Fruit fly (Drosophila melanogaster): ENCODE results near the gene bif.

bif gene

DNA sequence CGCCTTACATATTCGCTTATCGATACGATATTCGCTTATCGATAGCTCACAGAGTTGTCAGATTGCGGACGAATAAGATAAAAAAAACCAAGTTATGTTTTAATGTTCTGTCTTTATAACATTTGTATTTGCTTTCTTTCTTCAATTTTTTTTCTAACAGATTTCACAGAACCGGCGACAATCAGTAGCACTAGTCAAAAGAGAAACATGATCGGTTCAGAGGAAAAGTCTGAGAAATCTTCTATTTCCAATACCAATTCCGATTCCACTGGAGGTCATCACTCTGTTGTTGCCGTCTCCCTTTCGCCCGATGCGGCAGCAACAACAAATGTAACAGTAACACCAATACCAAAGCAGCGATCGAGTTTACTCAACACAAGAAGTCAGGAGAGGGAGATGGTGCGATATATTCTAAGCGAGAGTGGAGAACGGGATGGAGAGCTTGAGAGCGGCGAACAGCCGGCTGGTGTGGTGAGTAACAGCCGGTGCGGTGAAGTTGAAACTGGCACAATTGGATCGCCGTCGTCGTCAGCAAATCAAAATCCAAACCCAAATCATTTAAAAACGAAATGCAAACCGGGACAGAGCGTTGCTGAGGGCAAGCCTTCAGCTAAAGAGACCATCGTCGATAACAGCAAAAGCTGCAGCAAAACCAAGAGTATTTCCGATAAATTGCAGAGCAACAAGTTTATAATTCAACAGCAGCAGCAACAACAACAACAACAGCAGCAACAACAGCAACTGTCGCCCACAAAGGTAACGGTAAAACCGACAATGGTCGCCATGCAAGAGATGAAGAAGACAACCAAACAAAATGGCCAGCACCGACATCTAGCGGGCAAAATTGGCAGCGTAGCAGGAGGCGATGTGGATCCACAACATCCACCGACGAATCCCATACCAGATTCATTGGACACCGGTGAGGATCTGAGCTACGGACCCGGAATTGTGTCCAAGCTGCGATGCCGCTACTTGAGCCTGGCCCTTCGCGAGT lies 3.1 kb downstream of the bif start (continued):
- TF ChIP-seq CG7372 (GFP tag; IDR thresholded peaks at IDR 0.05), result peak; percentile 44; the same call in 1 of the 2 replicates
- peak; percentile 49 for TF ChIP-seq Hand (GFP tag; optimal IDR thresholded peaks at IDR 0.05)
- peak; percentile 78 for TF ChIP-seq CG9817 (tag; optimal IDR thresholded peaks at IDR 0.05)
- no peak for TF ChIP-seq dati (GFP tag; IDR thresholded peaks at IDR 0.05)
- peak; percentile 74 for TF ChIP-seq CG2678 (tag; optimal IDR thresholded peaks at IDR 0.05)
- no peak for TF ChIP-seq ham (GFP tag; IDR thresholded peaks at IDR 0.05)
- no peak for TF ChIP-seq ab (GFP tag; optimal IDR thresholded peaks at IDR 0.05)
- TF ChIP-seq CG10565 (GFP tag; optimal IDR thresholded peaks at IDR 0.05), result no peak
- peak; percentile 53; the same call in 1 of the 2 replicates for TF ChIP-seq inv (GFP tag; IDR thresholded peaks at IDR 0.05; ENCODE audit: partially characterized antibody)
- TF ChIP-seq Bdp1 (GFP tag; optimal IDR thresholded peaks at IDR 0.05), result no peak
- no peak for TF ChIP-seq CG17328 (GFP tag; IDR thresholded peaks at IDR 0.05)
- peak; percentile 25 for TF ChIP-seq CG16815 (GFP tag; optimal IDR thresholded peaks at IDR 0.05)
- TF ChIP-seq nau (GFP tag; optimal IDR thresholded peaks at IDR 0.05), result peak; percentile 55
- no peak for TF ChIP-seq usp (GFP tag; optimal IDR thresholded peaks at IDR 0.05)
- no peak for TF ChIP-seq CG1024 (GFP tag; IDR thresholded peaks at IDR 0.05)
- TF ChIP-seq CG6175 (GFP tag; IDR thresholded peaks at IDR 0.05), result no peak
- peak; percentile 63 for TF ChIP-seq CG8944 (GFP tag; optimal IDR thresholded peaks at IDR 0.05)
- peak; percentile 50 for TF ChIP-seq Sox100B (GFP tag; optimal IDR thresholded peaks at IDR 0.05)
- TF ChIP-seq ap (GFP tag; IDR thresholded peaks at IDR 0.05), result no peak
- TF ChIP-seq CG10979 (tag; optimal IDR thresholded peaks at IDR 0.05), result peak; percentile 35
- TF ChIP-seq br (optimal IDR thresholded peaks at IDR 0.05), result no peak
- TF ChIP-seq amos (GFP tag; IDR thresholded peaks at IDR 0.05; ENCODE audit: partially characterized antibody), result peak; percentile 58; the same call in 1 of the 2 replicates
- TF ChIP-seq Taf1 (GFP tag; IDR thresholded peaks at IDR 0.05), result no peak
- TF ChIP-seq Hr51 (GFP tag; optimal IDR thresholded peaks at IDR 0.05), result peak; percentile 24 to 59
- peak; percentile 99 for TF ChIP-seq kni (GFP tag; optimal IDR thresholded peaks at IDR 0.05)
- peak; percentile 49 for TF ChIP-seq HmgD (GFP tag; optimal IDR thresholded peaks at IDR 0.05)
- TF ChIP-seq CG4360 (GFP tag; IDR thresholded peaks at IDR 0.05), result peak; percentile 71; the same call in 1 of the 2 replicates
- no peak for TF ChIP-seq dimm (GFP tag; IDR thresholded peaks at IDR 0.05)
- no peak for TF ChIP-seq CG6272 (GFP tag; IDR thresholded peaks at IDR 0.05)
- TF ChIP-seq pho (GFP tag; optimal IDR thresholded peaks at IDR 0.05), result peak; percentile 71
- peak; percentile 70 for TF ChIP-seq Side (GFP tag; optimal IDR thresholded peaks at IDR 0.05)
- TF ChIP-seq CG30020 (tag; optimal IDR thresholded peaks at IDR 0.05), result peak; percentile 16
- TF ChIP-seq CG4707 (GFP tag; optimal IDR thresholded peaks at IDR 0.05), result no peak
- TF ChIP-seq tin (GFP tag; optimal IDR thresholded peaks at IDR 0.05), result peak; percentile 57
- TF ChIP-seq D (optimal IDR thresholded peaks at IDR 0.05), result no peak
- TF ChIP-seq D (GFP tag; optimal IDR thresholded peaks at IDR 0.05), result no peak
- TF ChIP-seq Antp (GFP tag; optimal IDR thresholded peaks at IDR 0.05), result peak; percentile 69
- TF ChIP-seq CG15514 (GFP tag; optimal IDR thresholded peaks at IDR 0.05), result peak; percentile 84
- peak; percentile 6 for TF ChIP-seq CG8089 (GFP tag; optimal IDR thresholded peaks at IDR 0.05)
- peak; percentile 34; the same call in 1 of the 2 replicates for TF ChIP-seq CG2129 (GFP tag; IDR thresholded peaks at IDR 0.05; ENCODE audit: partially characterized antibody)
- TF ChIP-seq CG30431 (GFP tag; optimal IDR thresholded peaks at IDR 0.05), result peak; percentile 6
- no peak for TF ChIP-seq H2.0 (GFP tag; IDR thresholded peaks at IDR 0.05)
- TF ChIP-seq Asciz (GFP tag; optimal IDR thresholded peaks at IDR 0.05), result peak; percentile 39
- TF ChIP-seq Trl (optimal IDR thresholded peaks at IDR 0.05), result peak; percentile 77 to 85
- TF ChIP-seq Trl (GFP tag; optimal IDR thresholded peaks at IDR 0.05), result peak; percentile 76
- TF ChIP-seq gro (GFP tag; optimal IDR thresholded peaks at IDR 0.05), result peak; percentile 40
- TF ChIP-seq btn (GFP tag; optimal IDR thresholded peaks at IDR 0.05), result no peak
- peak; percentile 20; the same call in 1 of the 2 replicates for TF ChIP-seq Bgb (GFP tag; IDR thresholded peaks at IDR 0.05; ENCODE audit: partially characterized antibody)
- peak; percentile 43 for TF ChIP-seq Dad (GFP tag; optimal IDR thresholded peaks at IDR 0.05)

Measured in whole organism, embryonic.